Worm (Caenorhabditis elegans) whole organism, L4 larva: Measurements from ENCODE around the gene ZC239.14.
A peak's percentile ranks its signal among the peaks of the same experiment; 100 is the strongest.

Experiments used
- F26F4.8 ChIP-seq: fragments of 200-800 bp; sonication (Bioruptor generic); conservative IDR thresholded peaks from 2 replicates; pipeline ENCODE4 v1.3.6; 2022; ENCODE audit warnings: missing genetic modification characterization, missing compliant biosample characterization
- T26A8.4 ChIP-seq: fragments of 200-800 bp; sonication (Bioruptor generic); IDR thresholded peaks from 2 replicates; pipeline ENCODE4 v1.3.6; 2022; ENCODE audit warnings: missing genetic modification characterization, missing compliant biosample characterization
- ZK337.2 ChIP-seq: fragments of 200-800 bp; sonication (Bioruptor generic); IDR thresholded peaks from 2 replicates; pipeline ENCODE4 v1.3.6; 2022; ENCODE audit warnings: missing genetic modification reagents, missing genetic modification characterization, missing compliant biosample characterization
- aha-1 ChIP-seq: fragments of 150-350 bp; peaks from one replicate; lab custom pipeline; 2014; ENCODE audit warnings: missing biosample characterization, missing genetic modification characterization
- aly-2 ChIP-seq: sonication (generic microtip); optimal IDR thresholded peaks from 2 replicates; lab custom pipeline; 2018; ENCODE audit warnings: missing biosample characterization, missing genetic modification characterization
- ama-1 ChIP-seq: fragments of 150-350 bp; optimal IDR thresholded peaks from 2 replicates; lab custom pipeline; 2014; ENCODE audit warnings: inconsistent platforms, mixed read lengths
- ceh-44 ChIP-seq: fragments of 200-800 bp; sonication (Bioruptor generic); IDR thresholded peaks from 2 replicates; pipeline ENCODE4 v1.3.6; 2022; ENCODE audit warnings: missing genetic modification reagents, missing genetic modification characterization, missing compliant biosample characterization
- ceh-82 ChIP-seq: sonication (generic microtip); optimal IDR thresholded peaks from 2 replicates; lab custom pipeline; 2017; ENCODE audit warnings: missing biosample characterization, missing genetic modification characterization
- cey-2 ChIP-seq: sonication (generic microtip); optimal IDR thresholded peaks from 3 replicates; lab custom pipeline; 2017; ENCODE audit warnings: missing genetic modification characterization, mild to moderate bottlenecking, missing compliant biosample characterization, antibody characterized with exemption, borderline replicate concordance; ENCODE audit not compliant: insufficient read depth
- daf-16 ChIP-seq, 3 experiments: sonication (generic microtip); optimal IDR thresholded peaks; 2 replicates each; lab custom pipeline; 2016 to 2017; ENCODE audit warnings: missing genetic modification characterization in 3 of 3, missing genetic modification reagents in 3 of 3, mild to moderate bottlenecking in 2 of 3, missing compliant biosample characterization in 2 of 3, missing biosample characterization in 1 of 3, moderate library complexity in 1 of 3
- daf-19 ChIP-seq: fragments of 200-800 bp; sonication (Bioruptor generic); conservative IDR thresholded peaks from 2 replicates; pipeline ENCODE4 v1.3.6; 2022; ENCODE audit warnings: missing genetic modification characterization, missing compliant biosample characterization
- dmd-6 ChIP-seq: fragments of 200-800 bp; sonication (Bioruptor generic); IDR thresholded peaks from 2 replicates; pipeline ENCODE4 v1.3.6; 2022; ENCODE audit warnings: missing genetic modification reagents, missing genetic modification characterization, missing compliant biosample characterization
- dmd-8 ChIP-seq: fragments of 200-800 bp; sonication (Bioruptor generic); IDR thresholded peaks from 2 replicates; pipeline ENCODE4 v1.3.6; 2022; ENCODE audit warnings: missing genetic modification characterization, missing compliant biosample characterization
- dmd-9 ChIP-seq: fragments of 200-800 bp; sonication (Bioruptor generic); IDR thresholded peaks from 2 replicates; pipeline ENCODE4 v1.3.6; 2022; ENCODE audit warnings: missing genetic modification reagents, missing genetic modification characterization, missing compliant biosample characterization
- duxl-1 ChIP-seq: sonication (generic microtip); optimal IDR thresholded peaks from 2 replicates; lab custom pipeline; 2016; ENCODE audit warnings: mild to moderate bottlenecking, missing genetic modification characterization, moderate library complexity, missing compliant biosample characterization; ENCODE audit not compliant: poor library complexity
- dve-1 ChIP-seq: sonication (generic microtip); optimal IDR thresholded peaks from 2 replicates; lab custom pipeline; 2017; ENCODE audit warnings: antibody characterized with exemption, mild to moderate bottlenecking, missing genetic modification characterization, missing compliant biosample characterization; ENCODE audit not compliant: insufficient read depth
- egl-43 ChIP-seq: fragments of 200-800 bp; sonication (Bioruptor generic); IDR thresholded peaks from 2 replicates; pipeline ENCODE4 v1.3.6; 2022; ENCODE audit warnings: missing genetic modification reagents, missing genetic modification characterization, missing compliant biosample characterization
- fkh-10 ChIP-seq: fragments of 150-350 bp; optimal IDR thresholded peaks from 2 replicates; lab custom pipeline; 2014; ENCODE audit warnings: missing biosample characterization, missing genetic modification reagents, missing genetic modification characterization
- fos-1 ChIP-seq: fragments of 150-350 bp; optimal IDR thresholded peaks from 2 replicates; lab custom pipeline; 2014; ENCODE audit warnings: missing biosample characterization, missing genetic modification characterization
- hif-1 ChIP-seq, 2 experiments: sonication (generic microtip); optimal IDR thresholded peaks; 2 replicates each; lab custom pipeline; 2016 to 2017; ENCODE audit warnings: missing compliant biosample characterization in 2 of 2, missing genetic modification characterization in 2 of 2, missing genetic modification reagents in 2 of 2, missing genotype in 2 of 2, mild to moderate bottlenecking in 1 of 2
- hlh-30 ChIP-seq: sonication (generic microtip); optimal IDR thresholded peaks from 2 replicates; lab custom pipeline; 2017; ENCODE audit warnings: antibody characterized with exemption, mild to moderate bottlenecking, missing genetic modification characterization, missing compliant biosample characterization; ENCODE audit not compliant: insufficient read depth
- hmg-1.1 ChIP-seq: fragments of 200-800 bp; sonication (Bioruptor generic); IDR thresholded peaks from 2 replicates; pipeline ENCODE4 v1.3.6; 2022; ENCODE audit warnings: missing genetic modification reagents, missing genetic modification characterization, missing compliant biosample characterization
- lim-7 ChIP-seq: fragments of 200-800 bp; sonication (Bioruptor generic); IDR thresholded peaks from 2 replicates; pipeline ENCODE4 v1.3.6; 2022; ENCODE audit warnings: missing genetic modification characterization, missing compliant biosample characterization
- lin-1 ChIP-seq: fragments of 200-800 bp; sonication (Bioruptor generic); IDR thresholded peaks from 2 replicates; pipeline ENCODE4 v1.3.6; 2022; ENCODE audit warnings: missing genetic modification reagents, missing genetic modification characterization, missing compliant biosample characterization
- lin-13 ChIP-seq: fragments of 150-350 bp; optimal IDR thresholded peaks from 2 replicates; lab custom pipeline; 2014; ENCODE audit warnings: missing biosample characterization, missing genetic modification reagents, missing genetic modification characterization
- lin-38 ChIP-seq: fragments of 200-800 bp; sonication (Bioruptor generic); IDR thresholded peaks from 2 replicates; pipeline ENCODE4 v1.3.6; 2022; ENCODE audit warnings: missing genetic modification reagents, missing genetic modification characterization, missing compliant biosample characterization
- lir-3 ChIP-seq: sonication (generic microtip); optimal IDR thresholded peaks from 2 replicates; lab custom pipeline; 2016; ENCODE audit warnings: mild to moderate bottlenecking, missing genetic modification characterization, missing compliant biosample characterization
- madf-5 ChIP-seq, 2 experiments: fragments of 200-800 bp; sonication (Bioruptor generic); IDR thresholded peaks; 2 replicates each; pipeline ENCODE4 v1.3.6; 2022; ENCODE audit warnings: missing compliant biosample characterization in 2 of 2, missing genetic modification characterization in 2 of 2
- mes-2 ChIP-seq: sonication (generic microtip); optimal IDR thresholded peaks from 2 replicates; lab custom pipeline; 2016; ENCODE audit warnings: missing genotype, mild to moderate bottlenecking, missing genetic modification characterization, missing compliant biosample characterization; ENCODE audit not compliant: poor library complexity, severe bottlenecking
- nhr-11 ChIP-seq: fragments of 150-350 bp; optimal IDR thresholded peaks from 2 replicates; lab custom pipeline; 2014; ENCODE audit warnings: missing biosample characterization, missing genetic modification characterization
- nhr-42 ChIP-seq: fragments of 200-800 bp; sonication (Bioruptor generic); IDR thresholded peaks from 2 replicates; pipeline ENCODE4 v1.3.6; 2022; ENCODE audit warnings: missing genetic modification characterization, missing compliant biosample characterization
- nhr-48 ChIP-seq: sonication (generic microtip); optimal IDR thresholded peaks from 2 replicates; lab custom pipeline; 2016; ENCODE audit warnings: mild to moderate bottlenecking, missing genetic modification characterization, missing compliant biosample characterization
- nhr-76 ChIP-seq: fragments of 150-350 bp; optimal IDR thresholded peaks from 2 replicates; lab custom pipeline; 2014; ENCODE audit warnings: missing biosample characterization, missing genetic modification characterization
- pha-4 ChIP-seq, 2 experiments: fragments of 150-350 bp in 1 of 2; fragments of 200-800 bp in 1 of 2; sonication (Bioruptor generic) in 1 of 2; IDR thresholded peaks in 1 of 2; optimal IDR thresholded peaks in 1 of 2; 2 replicates each; pipeline versions ENCODE4 v1.3.6 to Lab custom; 2014 to 2022; ENCODE audit warnings: missing genetic modification characterization in 2 of 2, missing genetic modification reagents in 2 of 2, missing biosample characterization in 1 of 2, missing compliant biosample characterization in 1 of 2
- php-3 ChIP-seq: fragments of 200-800 bp; sonication (Bioruptor generic); IDR thresholded peaks from 2 replicates; pipeline ENCODE4 v1.3.6; 2022; ENCODE audit warnings: missing genetic modification reagents, missing genetic modification characterization, missing compliant biosample characterization
- snpc-1.2 ChIP-seq: fragments of 200-800 bp; sonication (Bioruptor generic); IDR thresholded peaks from 2 replicates; pipeline ENCODE4 v1.3.6; 2022; ENCODE audit warnings: missing genetic modification reagents, missing genetic modification characterization, missing compliant biosample characterization
- spr-1 ChIP-seq: sonication (generic microtip); optimal IDR thresholded peaks from 2 replicates; lab custom pipeline; 2016; ENCODE audit warnings: mild to moderate bottlenecking, missing genetic modification characterization, missing compliant biosample characterization
- vab-7 ChIP-seq: fragments of 200-800 bp; sonication (Bioruptor generic); IDR thresholded peaks from 2 replicates; pipeline ENCODE4 v1.3.6; 2022; ENCODE audit warnings: missing genetic modification reagents, missing genetic modification characterization, missing compliant biosample characterization
- zfp-3 ChIP-seq: fragments of 200-800 bp; sonication (Bioruptor generic); conservative IDR thresholded peaks from 2 replicates; pipeline ENCODE4 v1.3.6; 2022; ENCODE audit warnings: missing genetic modification reagents, missing genetic modification characterization, missing compliant biosample characterization
- ztf-7 ChIP-seq: fragments of 150-350 bp; optimal IDR thresholded peaks from 2 replicates; lab custom pipeline; 2014; ENCODE audit warnings: missing biosample characterization, missing genetic modification characterization

ZC239.14 gene

DNA sequence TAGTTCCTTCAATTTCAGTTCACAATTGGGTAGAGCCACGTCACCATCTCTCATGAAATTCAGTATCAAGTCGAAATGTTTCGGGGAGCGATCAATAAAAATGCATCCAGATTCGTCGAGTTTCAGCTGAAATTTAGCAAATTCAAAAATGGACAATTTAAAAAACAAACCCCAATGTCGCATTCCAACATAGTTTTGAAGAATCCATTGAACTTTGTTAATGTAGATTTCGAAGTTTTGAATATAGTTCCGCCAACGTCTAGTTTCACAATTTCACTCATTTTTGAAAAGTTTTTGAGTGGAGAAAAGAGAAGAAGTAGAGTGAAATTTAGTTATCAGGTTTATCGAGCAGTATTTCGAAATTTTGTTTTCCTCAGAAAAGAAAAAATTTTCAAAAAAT, at the start of gene ZC239.14:
Gene ZC239.14, minus strand, starts transcription at position 305 of the 400 bp plus-strand sequence.
- no peak for TF ChIP-seq lin-13 (GFP tag; lab: Kevin White, UChicago)
- TF ChIP-seq aha-1 (tag; lab: Kevin White, UChicago): peak; percentile 91
- no peak for TF ChIP-seq ceh-82
- TF ChIP-seq nhr-42 (GFP tag; lab: Robert Waterston, UW): no peak

DNA sequence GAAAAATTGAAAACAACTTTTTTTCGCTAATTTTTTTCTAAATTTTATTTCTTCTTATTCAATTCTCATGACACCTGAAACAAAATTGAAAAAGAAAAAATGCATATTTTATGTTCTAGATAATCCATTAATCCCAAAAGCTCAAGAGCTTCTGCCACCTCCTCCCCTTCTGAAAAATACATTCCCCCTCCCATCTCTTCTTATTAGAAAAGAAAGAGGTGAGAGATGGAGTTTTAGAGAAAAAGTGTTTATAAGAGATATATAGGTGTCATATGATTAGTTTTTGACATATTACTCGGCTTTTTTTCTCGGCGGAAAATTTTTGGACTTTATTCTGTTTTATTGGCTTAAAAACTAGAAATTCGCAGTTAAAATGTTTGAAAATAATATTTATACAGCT, 48.8 kb upstream of the ZC239.14 start:
- TF ChIP-seq daf-19 (GFP tag; lab: Robert Waterston, UW): no peak
- no peak for TF ChIP-seq pha-4 (GFP tag; IDR thresholded peaks at IDR 0.05; lab: Robert Waterston, UW)
- TF ChIP-seq pha-4 (tag; optimal IDR thresholded peaks at IDR 0.05; lab: Kevin White, UChicago): no peak
- no peak for TF ChIP-seq madf-5 (GFP tag; IDR thresholded peaks at IDR 0.05; lab: Robert Waterston, UW)
- TF ChIP-seq F26F4.8 (GFP tag; lab: Robert Waterston, UW): no peak
- TF ChIP-seq nhr-11 (tag; lab: Kevin White, UChicago): no peak
- no peak for TF ChIP-seq cey-2 (tag; lab: Kevin White, UChicago)
- no peak for TF ChIP-seq aly-2 (tag; lab: Kevin White, UChicago)
- TF ChIP-seq hlh-30: peak; percentile 39
- no peak for TF ChIP-seq hif-1 (tag; optimal IDR thresholded peaks at IDR 0.05; lab: Kevin White, UChicago)
- TF ChIP-seq, all 104 proteins: peak for 1

DNA sequence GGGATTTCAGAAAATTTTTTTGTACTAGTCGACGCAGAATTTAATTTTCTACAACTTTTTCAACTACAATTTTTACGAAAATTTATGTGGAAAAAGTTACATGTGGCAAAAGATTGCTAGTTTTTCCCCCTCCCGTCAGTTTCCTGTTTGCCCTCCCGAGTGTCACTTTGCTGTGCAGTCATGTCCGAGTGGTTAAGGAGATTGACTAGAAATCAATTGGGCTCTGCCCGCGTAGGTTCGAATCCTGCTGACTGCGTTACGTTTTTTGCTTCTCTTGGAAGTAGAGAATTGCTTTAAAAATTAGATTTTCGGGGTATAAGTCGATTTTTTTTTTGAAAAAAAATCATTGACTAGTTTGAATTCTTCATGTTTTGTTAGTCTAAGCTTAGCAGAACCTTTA, 46.0 kb upstream of the ZC239.14 start:
- 0 out of 2 replicates have a peak, but pooled peaks have one; percentile 10 for TF ChIP-seq hmg-1.1 (GFP tag; lab: Robert Waterston, UW)
- TF ChIP-seq ZK337.2 (GFP tag; lab: Robert Waterston, UW): no peak
- 0 out of 2 replicates have a peak, but pooled peaks have one; percentile 22 for TF ChIP-seq ceh-44 (GFP tag; lab: Robert Waterston, UW)
- peak; percentile 53; the same call in 1 of the 2 replicates for TF ChIP-seq pha-4 (GFP tag; IDR thresholded peaks at IDR 0.05; lab: Robert Waterston, UW)
- no peak for TF ChIP-seq pha-4 (tag; optimal IDR thresholded peaks at IDR 0.05; lab: Kevin White, UChicago)
- TF ChIP-seq dmd-8: 0 out of 2 replicates have a peak, but pooled peaks have one; percentile 45
- no peak for TF ChIP-seq php-3
- no peak for TF ChIP-seq daf-19 (GFP tag; lab: Robert Waterston, UW)
- TF ChIP-seq ama-1: no peak
- TF ChIP-seq zfp-3: 0 out of 2 replicates have a peak, but pooled peaks have one; percentile 43
- TF ChIP-seq lim-7: peak; percentile 70
- 0 out of 2 replicates have a peak, but pooled peaks have one; percentile 61 for TF ChIP-seq egl-43 (GFP tag; lab: Robert Waterston, UW)
- TF ChIP-seq ztf-7 (tag; lab: Kevin White, UChicago): no peak
- TF ChIP-seq dmd-9 (GFP tag; lab: Robert Waterston, UW): no peak
- no peak for TF ChIP-seq hif-1 (tag; optimal IDR thresholded peaks at IDR 0.05; lab: Kevin White, UChicago)
- no peak for TF ChIP-seq spr-1 (tag; lab: Kevin White, UChicago)
- TF ChIP-seq fkh-10 (GFP tag; lab: Kevin White, UChicago): no peak
- TF ChIP-seq fos-1: no peak
- TF ChIP-seq lin-1 (GFP tag; lab: Robert Waterston, UW): no peak
- peak; percentile 27 for TF ChIP-seq dve-1 (tag; lab: Kevin White, UChicago)
- TF ChIP-seq daf-16 (GFP tag; optimal IDR thresholded peaks at IDR 0.05; lab: Kevin White, UChicago): peak in 1 of 2 experiments; percentile 21
- no peak for TF ChIP-seq daf-16 (tag; optimal IDR thresholded peaks at IDR 0.05; lab: Kevin White, UChicago)
- TF ChIP-seq dmd-6 (GFP tag; lab: Robert Waterston, UW): peak; percentile 28; the same call in 1 of the 2 replicates
- peak; percentile 57; the same call in 1 of the 2 replicates for TF ChIP-seq vab-7
- no peak for TF ChIP-seq nhr-76 (tag; lab: Kevin White, UChicago)
- no peak for TF ChIP-seq lir-3 (tag; lab: Kevin White, UChicago)
- peak; percentile 56 for TF ChIP-seq lin-38 (GFP tag; lab: Robert Waterston, UW)
- peak; percentile 55 for TF ChIP-seq mes-2 (tag; lab: Kevin White, UChicago)
- TF ChIP-seq T26A8.4 (GFP tag; lab: Robert Waterston, UW): 0 out of 2 replicates have a peak, but pooled peaks have one; percentile 26
- TF ChIP-seq madf-5 (GFP tag; IDR thresholded peaks at IDR 0.05; lab: Robert Waterston, UW): peak in 1 of 2 experiments; percentile 55; a peak in 1 of 4 replicates
- TF ChIP-seq snpc-1.2 (GFP tag; lab: Robert Waterston, UW): 0 out of 2 replicates have a peak, but pooled peaks have one; percentile 45
- TF ChIP-seq hlh-30: no peak
- no peak for TF ChIP-seq nhr-48 (tag; lab: Kevin White, UChicago)
- TF ChIP-seq duxl-1: peak; percentile 61
